Worm (Caenorhabditis elegans) whole organism, L4 larva: Measurements from ENCODE around the gene syd-1.

ENCODE experiments used
- D1046.2 ChIP-seq: fragments of 200-800 bp; sonication (Bioruptor generic); IDR thresholded peaks from 2 replicates; pipeline ENCODE4 v1.3.6; 2022; ENCODE audit warnings: missing genetic modification characterization, missing compliant biosample characterization
- F10B5.3 ChIP-seq: sonication (generic microtip); optimal IDR thresholded peaks from 2 replicates; lab custom pipeline; 2016; ENCODE audit warnings: mild to moderate bottlenecking, missing genetic modification characterization, missing compliant biosample characterization
- F26F4.8 ChIP-seq: fragments of 200-800 bp; sonication (Bioruptor generic); conservative IDR thresholded peaks from 2 replicates; pipeline ENCODE4 v1.3.6; 2022; ENCODE audit warnings: missing genetic modification characterization, missing compliant biosample characterization
- T20F7.1 ChIP-seq: fragments of 200-800 bp; sonication (Bioruptor generic); optimal IDR thresholded peaks from 2 replicates; lab custom pipeline; 2018; ENCODE audit warnings: mild to moderate bottlenecking, missing genetic modification characterization, missing compliant biosample characterization
- Y5F2A.4 ChIP-seq: fragments of 200-800 bp; sonication (Bioruptor generic); optimal IDR thresholded peaks from 2 replicates; lab custom pipeline; 2018; ENCODE audit warnings: mild to moderate bottlenecking, missing genetic modification characterization, missing compliant biosample characterization
- ZK337.2 ChIP-seq: fragments of 200-800 bp; sonication (Bioruptor generic); IDR thresholded peaks from 2 replicates; pipeline ENCODE4 v1.3.6; 2022; ENCODE audit warnings: missing genetic modification reagents, missing genetic modification characterization, missing compliant biosample characterization
- aha-1 ChIP-seq: fragments of 150-350 bp; peaks from one replicate; lab custom pipeline; 2014; ENCODE audit warnings: missing biosample characterization, missing genetic modification characterization
- aly-2 ChIP-seq: sonication (generic microtip); optimal IDR thresholded peaks from 2 replicates; lab custom pipeline; 2018; ENCODE audit warnings: missing biosample characterization, missing genetic modification characterization
- attf-4 ChIP-seq: sonication (generic microtip); optimal IDR thresholded peaks from 3 replicates; lab custom pipeline; 2017; ENCODE audit warnings: missing biosample characterization, missing genetic modification characterization
- ceh-20 ChIP-seq: fragments of 200-800 bp; sonication (Bioruptor generic); IDR thresholded peaks from 2 replicates; pipeline ENCODE4 v1.3.6; 2022; ENCODE audit warnings: missing genetic modification reagents, missing genetic modification characterization, missing compliant biosample characterization
- ceh-32 ChIP-seq: sonication (generic microtip); optimal IDR thresholded peaks from 2 replicates; lab custom pipeline; 2016; ENCODE audit warnings: mild to moderate bottlenecking, missing genetic modification characterization, missing compliant biosample characterization; ENCODE audit not compliant: poor library complexity
- ceh-44 ChIP-seq: fragments of 200-800 bp; sonication (Bioruptor generic); IDR thresholded peaks from 2 replicates; pipeline ENCODE4 v1.3.6; 2022; ENCODE audit warnings: missing genetic modification reagents, missing genetic modification characterization, missing compliant biosample characterization
- daf-16 ChIP-seq, 3 experiments: sonication (generic microtip); optimal IDR thresholded peaks; 2 replicates each; lab custom pipeline; 2016 to 2017; ENCODE audit warnings: missing genetic modification characterization in 3 of 3, missing genetic modification reagents in 3 of 3, mild to moderate bottlenecking in 2 of 3, missing compliant biosample characterization in 2 of 3, missing biosample characterization in 1 of 3, moderate library complexity in 1 of 3
- daf-19 ChIP-seq: fragments of 200-800 bp; sonication (Bioruptor generic); conservative IDR thresholded peaks from 2 replicates; pipeline ENCODE4 v1.3.6; 2022; ENCODE audit warnings: missing genetic modification characterization, missing compliant biosample characterization
- egl-43 ChIP-seq: fragments of 200-800 bp; sonication (Bioruptor generic); IDR thresholded peaks from 2 replicates; pipeline ENCODE4 v1.3.6; 2022; ENCODE audit warnings: missing genetic modification reagents, missing genetic modification characterization, missing compliant biosample characterization
- fkh-10 ChIP-seq: fragments of 150-350 bp; optimal IDR thresholded peaks from 2 replicates; lab custom pipeline; 2014; ENCODE audit warnings: missing biosample characterization, missing genetic modification reagents, missing genetic modification characterization
- hif-1 ChIP-seq, 2 experiments: sonication (generic microtip); optimal IDR thresholded peaks; 2 replicates each; lab custom pipeline; 2016 to 2017; ENCODE audit warnings: missing compliant biosample characterization in 2 of 2, missing genetic modification characterization in 2 of 2, missing genetic modification reagents in 2 of 2, missing genotype in 2 of 2, mild to moderate bottlenecking in 1 of 2
- hmg-1.1 ChIP-seq: fragments of 200-800 bp; sonication (Bioruptor generic); IDR thresholded peaks from 2 replicates; pipeline ENCODE4 v1.3.6; 2022; ENCODE audit warnings: missing genetic modification reagents, missing genetic modification characterization, missing compliant biosample characterization
- jun-1 ChIP-seq: fragments of 150-350 bp; optimal IDR thresholded peaks from 2 replicates; lab custom pipeline; 2014; ENCODE audit warnings: missing biosample characterization, missing genetic modification reagents, missing genetic modification characterization
- lim-7 ChIP-seq: fragments of 200-800 bp; sonication (Bioruptor generic); IDR thresholded peaks from 2 replicates; pipeline ENCODE4 v1.3.6; 2022; ENCODE audit warnings: missing genetic modification characterization, missing compliant biosample characterization
- lin-13 ChIP-seq: fragments of 150-350 bp; optimal IDR thresholded peaks from 2 replicates; lab custom pipeline; 2014; ENCODE audit warnings: missing biosample characterization, missing genetic modification reagents, missing genetic modification characterization
- lin-29 ChIP-seq: fragments of 200-800 bp; sonication (Bioruptor generic); IDR thresholded peaks from 2 replicates; pipeline ENCODE4 v1.3.6; 2022; ENCODE audit warnings: missing genetic modification reagents, missing genetic modification characterization, missing compliant biosample characterization
- lin-38 ChIP-seq: fragments of 200-800 bp; sonication (Bioruptor generic); IDR thresholded peaks from 2 replicates; pipeline ENCODE4 v1.3.6; 2022; ENCODE audit warnings: missing genetic modification reagents, missing genetic modification characterization, missing compliant biosample characterization
- lin-39 ChIP-seq: fragments of 150-350 bp; optimal IDR thresholded peaks from 2 replicates; lab custom pipeline; 2014; ENCODE audit warnings: missing biosample characterization, missing genetic modification reagents, missing genetic modification characterization
- lsy-2 ChIP-seq, 2 experiments: fragments of 150-350 bp in 1 of 2; sonication (generic microtip) in 1 of 2; optimal IDR thresholded peaks; 2 replicates each; lab custom pipeline; 2014 to 2017; ENCODE audit warnings: missing biosample characterization in 2 of 2, missing genetic modification characterization in 2 of 2
- madf-5 ChIP-seq, 2 experiments: fragments of 200-800 bp; sonication (Bioruptor generic); IDR thresholded peaks; 2 replicates each; pipeline ENCODE4 v1.3.6; 2022; ENCODE audit warnings: missing compliant biosample characterization in 2 of 2, missing genetic modification characterization in 2 of 2
- mdl-1 ChIP-seq, 2 experiments: fragments of 150-350 bp in 1 of 2; sonication (generic microtip) in 1 of 2; optimal IDR thresholded peaks; 2 replicates each; lab custom pipeline; 2014 to 2017; ENCODE audit warnings: missing biosample characterization in 2 of 2, missing genetic modification characterization in 2 of 2
- mdt-29 ChIP-seq: fragments of 200-800 bp; sonication (Bioruptor generic); IDR thresholded peaks from 2 replicates; pipeline ENCODE4 v1.3.6; 2022; ENCODE audit warnings: missing genetic modification reagents, missing genetic modification characterization, missing compliant biosample characterization
- mes-2 ChIP-seq: sonication (generic microtip); optimal IDR thresholded peaks from 2 replicates; lab custom pipeline; 2016; ENCODE audit warnings: missing genotype, mild to moderate bottlenecking, missing genetic modification characterization, missing compliant biosample characterization; ENCODE audit not compliant: poor library complexity, severe bottlenecking
- nhr-11 ChIP-seq: fragments of 150-350 bp; optimal IDR thresholded peaks from 2 replicates; lab custom pipeline; 2014; ENCODE audit warnings: missing biosample characterization, missing genetic modification characterization
- nhr-237 ChIP-seq: sonication (generic microtip); optimal IDR thresholded peaks from 2 replicates; lab custom pipeline; 2017; ENCODE audit warnings: missing biosample characterization, missing genetic modification characterization
- nhr-25 ChIP-seq: sonication (generic microtip); optimal IDR thresholded peaks from 2 replicates; lab custom pipeline; 2017; ENCODE audit warnings: missing genetic modification characterization, mild to moderate bottlenecking, missing compliant biosample characterization, antibody characterized with exemption, moderate library complexity, borderline replicate concordance; ENCODE audit not compliant: insufficient read depth
- nhr-48 ChIP-seq: sonication (generic microtip); optimal IDR thresholded peaks from 2 replicates; lab custom pipeline; 2016; ENCODE audit warnings: mild to moderate bottlenecking, missing genetic modification characterization, missing compliant biosample characterization
- pha-4 ChIP-seq, 2 experiments: fragments of 150-350 bp in 1 of 2; fragments of 200-800 bp in 1 of 2; sonication (Bioruptor generic) in 1 of 2; IDR thresholded peaks in 1 of 2; optimal IDR thresholded peaks in 1 of 2; 2 replicates each; pipeline versions ENCODE4 v1.3.6 to Lab custom; 2014 to 2022; ENCODE audit warnings: missing genetic modification characterization in 2 of 2, missing genetic modification reagents in 2 of 2, missing biosample characterization in 1 of 2, missing compliant biosample characterization in 1 of 2
- rbr-2 ChIP-seq: sonication (generic microtip); optimal IDR thresholded peaks from 2 replicates; lab custom pipeline; 2016; ENCODE audit warnings: missing genotype, missing genetic modification characterization, missing compliant biosample characterization
- skn-1 ChIP-seq: fragments of 150-350 bp; optimal IDR thresholded peaks from 2 replicates; lab custom pipeline; 2014; ENCODE audit warnings: missing biosample characterization, missing genetic modification characterization
- spr-1 ChIP-seq: sonication (generic microtip); optimal IDR thresholded peaks from 2 replicates; lab custom pipeline; 2016; ENCODE audit warnings: mild to moderate bottlenecking, missing genetic modification characterization, missing compliant biosample characterization
- unc-39 ChIP-seq: sonication (generic microtip); optimal IDR thresholded peaks from 2 replicates; lab custom pipeline; 2017; ENCODE audit warnings: missing biosample characterization, missing genetic modification characterization
- unc-62 ChIP-seq, 3 experiments: fragments of 150-350 bp in 1 of 3; sonication (generic microtip); optimal IDR thresholded peaks in 2 of 3; peaks in 1 of 3; 1 replicate in 1 of 3; 2 replicates in 2 of 3; lab custom pipeline; 2014 to 2017; ENCODE audit warnings: missing biosample characterization in 3 of 3, missing genetic modification characterization in 3 of 3, missing genetic modification reagents in 3 of 3, missing genotype in 1 of 3
- vab-7 ChIP-seq: fragments of 200-800 bp; sonication (Bioruptor generic); IDR thresholded peaks from 2 replicates; pipeline ENCODE4 v1.3.6; 2022; ENCODE audit warnings: missing genetic modification reagents, missing genetic modification characterization, missing compliant biosample characterization
- zag-1 ChIP-seq: fragments of 150-350 bp; optimal IDR thresholded peaks from 2 replicates; lab custom pipeline; 2014; ENCODE audit warnings: missing biosample characterization, missing genetic modification characterization
- zfp-3 ChIP-seq: fragments of 200-800 bp; sonication (Bioruptor generic); conservative IDR thresholded peaks from 2 replicates; pipeline ENCODE4 v1.3.6; 2022; ENCODE audit warnings: missing genetic modification reagents, missing genetic modification characterization, missing compliant biosample characterization
- ztf-11 ChIP-seq: fragments of 150-350 bp; optimal IDR thresholded peaks from 2 replicates; lab custom pipeline; 2014; ENCODE audit warnings: missing biosample characterization, missing genetic modification characterization

Gene syd-1

DNA sequence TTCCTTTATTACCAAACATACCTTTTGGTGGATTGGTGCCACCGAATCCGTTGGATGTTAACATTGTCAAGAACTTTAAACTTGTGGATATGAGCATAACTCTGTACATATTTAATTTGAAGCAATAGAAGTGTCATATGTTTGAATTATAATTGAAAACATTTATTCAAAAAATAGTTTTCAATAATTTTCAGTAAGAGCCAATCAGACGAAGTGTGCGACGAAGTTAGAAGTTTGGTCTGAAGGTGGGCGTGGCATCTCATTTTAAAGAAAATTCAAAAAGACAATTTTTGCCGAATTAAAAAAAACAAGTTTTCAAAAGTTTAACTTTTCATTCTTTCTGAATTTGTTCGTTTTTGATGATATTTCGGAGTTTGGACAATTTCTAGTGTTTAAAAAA, at the start of gene syd-1:
Gene syd-1, minus strand, starts transcription at position 101 of the 400 bp plus-strand sequence.
- TF ChIP-seq zfp-3 (GFP tag; lab: Robert Waterston, UW) (no peak), T20F7.1 (no peak), lin-13 (GFP tag; lab: Kevin White, UChicago) (no peak), hif-1 (tag; optimal IDR thresholded peaks at IDR 0.05; lab: Kevin White, UChicago) (no peak), nhr-48 (tag; lab: Kevin White, UChicago) (no peak), nhr-11 (tag; lab: Kevin White, UChicago) (no peak), nhr-237 (tag; lab: Kevin White, UChicago) (no peak), lim-7 (GFP tag; lab: Robert Waterston, UW) (no peak), unc-62 (GFP tag; optimal IDR thresholded peaks at IDR 0.05 in 1 of 2; lab: Kevin White, UChicago) (no peak), unc-62 (tag; optimal IDR thresholded peaks at IDR 0.05; lab: Kevin White, UChicago) (no peak), hmg-1.1 (GFP tag; lab: Robert Waterston, UW) (no peak), lin-29 (no peak), lin-38 (GFP tag; lab: Robert Waterston, UW) (no peak), spr-1 (tag; lab: Kevin White, UChicago) (no peak), lsy-2 (tag; optimal IDR thresholded peaks at IDR 0.05; lab: Kevin White, UChicago) (no peak)

DNA sequence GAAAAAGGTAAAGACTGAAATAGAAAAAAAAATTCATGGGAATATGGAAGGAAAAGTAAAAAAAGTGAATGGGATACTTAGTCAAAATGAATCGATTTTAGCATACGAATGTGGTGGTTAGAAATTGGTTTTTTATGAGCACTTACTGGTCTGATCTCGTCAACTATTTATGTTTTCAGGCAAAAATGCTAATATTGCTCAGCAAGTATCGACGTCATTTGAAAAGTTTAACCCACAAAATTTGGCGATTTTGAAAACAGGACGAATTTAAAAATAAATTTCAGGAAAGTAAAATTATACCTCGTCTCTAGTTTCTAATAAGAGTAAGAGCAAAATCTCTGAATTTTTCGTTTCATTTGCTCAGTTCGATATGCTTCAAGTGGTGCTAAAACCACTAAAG, 48.5 kb upstream of the syd-1 start:
- TF ChIP-seq D1046.2 (GFP tag; lab: Robert Waterston, UW) (no peak), aha-1 (tag; lab: Kevin White, UChicago) (peak; percentile 60), F10B5.3 (tag; lab: Kevin White, UChicago) (no peak)

DNA sequence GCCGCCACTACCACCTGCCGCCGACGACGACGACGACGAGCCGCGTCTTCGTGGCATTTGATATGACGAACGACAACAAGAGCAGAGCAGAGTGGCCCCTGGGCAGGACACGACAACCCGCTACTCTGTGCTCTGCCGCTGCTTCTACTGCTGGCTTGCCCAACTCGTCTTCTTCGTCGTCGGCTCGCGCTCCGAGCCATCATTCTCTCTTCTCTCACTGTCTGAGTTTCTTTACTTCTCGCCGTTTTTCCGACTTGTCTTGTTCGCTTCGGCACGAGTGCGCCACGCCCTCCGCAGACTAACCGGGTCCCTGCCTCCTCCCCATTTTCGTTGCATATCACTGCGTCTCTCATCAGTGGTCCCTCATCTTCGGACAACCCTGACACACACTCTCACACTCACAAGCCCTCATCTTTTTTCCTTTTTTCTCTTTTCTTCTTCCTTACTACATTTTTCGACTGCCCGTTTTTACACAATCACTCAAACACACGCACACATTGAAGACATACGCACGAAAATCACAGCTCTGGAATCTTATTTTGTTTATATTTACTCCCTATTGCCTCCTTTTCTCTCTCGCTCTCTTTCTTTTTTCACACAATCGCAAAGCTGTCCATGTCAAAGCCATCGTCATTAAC, 47.4 kb upstream of the syd-1 start:
- TF ChIP-seq attf-4 (tag; lab: Kevin White, UChicago) (no peak), ceh-44 (no peak), fkh-10 (GFP tag; lab: Kevin White, UChicago) (peak; percentile 94), F10B5.3 (tag; lab: Kevin White, UChicago) (no peak), T20F7.1 (no peak), zag-1 (tag; lab: Kevin White, UChicago) (no peak), skn-1 (tag; lab: Kevin White, UChicago) (no peak), jun-1 (tag; lab: Kevin White, UChicago) (no peak), F26F4.8 (GFP tag; lab: Robert Waterston, UW) (no peak), lin-39 (tag; lab: Kevin White, UChicago) (peak; percentile 61), ztf-11 (tag; lab: Kevin White, UChicago) (no peak), lin-38 (GFP tag; lab: Robert Waterston, UW) (peak; percentile 8; the same call in 1 of the 2 replicates), spr-1 (tag; lab: Kevin White, UChicago) (peak; percentile 13), mdl-1 (tag; optimal IDR thresholded peaks at IDR 0.05; lab: Kevin White, UChicago) (peak; percentile 47 to 87), mes-2 (tag; lab: Kevin White, UChicago) (peak; percentile 25), mdt-29 (no peak), ZK337.2 (GFP tag; lab: Robert Waterston, UW) (no peak), lsy-2 (tag; optimal IDR thresholded peaks at IDR 0.05; lab: Kevin White, UChicago) (peak; percentile 63 to 74), daf-19 (GFP tag; lab: Robert Waterston, UW) (no peak), pha-4 (GFP tag; IDR thresholded peaks at IDR 0.05; lab: Robert Waterston, UW) (no peak), pha-4 (tag; optimal IDR thresholded peaks at IDR 0.05; lab: Kevin White, UChicago) (no peak), ceh-20 (GFP tag; lab: Robert Waterston, UW) (peak; percentile 45; the same call in 1 of the 2 replicates), aly-2 (tag; lab: Kevin White, UChicago) (no peak), vab-7 (peak; percentile 31; the same call in 1 of the 2 replicates), madf-5 (GFP tag; IDR thresholded peaks at IDR 0.05; lab: Robert Waterston, UW) (no peak), nhr-25 (no peak), unc-62 (GFP tag; optimal IDR thresholded peaks at IDR 0.05 in 1 of 2; lab: Kevin White, UChicago) (peak in 1 of 2 experiments; percentile 97), unc-62 (tag; optimal IDR thresholded peaks at IDR 0.05; lab: Kevin White, UChicago) (no peak), Y5F2A.4 (GFP tag; lab: Kevin White, UChicago) (no peak), ceh-32 (tag; lab: Kevin White, UChicago) (no peak), daf-16 (GFP tag; optimal IDR thresholded peaks at IDR 0.05; lab: Kevin White, UChicago) (peak in 1 of 2 experiments; percentile 80), daf-16 (tag; optimal IDR thresholded peaks at IDR 0.05; lab: Kevin White, UChicago) (no peak), unc-39 (tag; lab: Kevin White, UChicago) (no peak), rbr-2 (tag; lab: Kevin White, UChicago) (peak; percentile 83), egl-43 (GFP tag; lab: Robert Waterston, UW) (peak; percentile 79), nhr-48 (tag; lab: Kevin White, UChicago) (peak; percentile 28), hif-1 (tag; optimal IDR thresholded peaks at IDR 0.05; lab: Kevin White, UChicago) (peak in 1 of 2 experiments; percentile 67)
